Worm (Caenorhabditis elegans) whole organism, late embryonic: Measurements from ENCODE around the gene B0457.6.

Experiments used
- ceh-14 ChIP-seq: sonication (generic microtip); optimal IDR thresholded peaks from 2 replicates; lab custom pipeline; 2016; ENCODE audit warnings: missing genotype, missing genetic modification characterization, missing compliant biosample characterization
- ceh-19 ChIP-seq: fragments of 200-800 bp; sonication (Bioruptor generic); optimal IDR thresholded peaks from 2 replicates; lab custom pipeline; 2018; ENCODE audit warnings: mild to moderate bottlenecking, missing genetic modification characterization, missing compliant biosample characterization
- ceh-31 ChIP-seq: sonication (generic microtip); optimal IDR thresholded peaks from 2 replicates; lab custom pipeline; 2016; ENCODE audit warnings: missing genetic modification characterization, missing compliant biosample characterization
- ceh-34 ChIP-seq: sonication (generic microtip); optimal IDR thresholded peaks from 2 replicates; lab custom pipeline; 2016; ENCODE audit warnings: mild to moderate bottlenecking, missing genetic modification characterization, missing compliant biosample characterization
- ceh-6 ChIP-seq: fragments of 200-800 bp; sonication (Bioruptor generic); optimal IDR thresholded peaks from 2 replicates; lab custom pipeline; 2018; ENCODE audit warnings: mild to moderate bottlenecking, missing genetic modification characterization, missing compliant biosample characterization
- che-1 ChIP-seq: sonication (generic microtip); optimal IDR thresholded peaks from 2 replicates; lab custom pipeline; 2016; ENCODE audit warnings: mild to moderate bottlenecking, missing genetic modification characterization, missing compliant biosample characterization
- dve-1 ChIP-seq: sonication (generic microtip); optimal IDR thresholded peaks from 2 replicates; lab custom pipeline; 2017; ENCODE audit warnings: antibody characterized with exemption, mild to moderate bottlenecking, missing genetic modification characterization, missing compliant biosample characterization
- elt-2 ChIP-seq: sonication (generic microtip); optimal IDR thresholded peaks from 2 replicates; lab custom pipeline; 2016; ENCODE audit warnings: missing genetic modification reagents, missing genetic modification characterization, missing compliant biosample characterization
- fkh-6 ChIP-seq: sonication (generic microtip); optimal IDR thresholded peaks from 2 replicates; lab custom pipeline; 2016; ENCODE audit warnings: missing genetic modification characterization, missing compliant biosample characterization
- hlh-13 ChIP-seq: fragments of 200-800 bp; sonication (Bioruptor generic); optimal IDR thresholded peaks from 2 replicates; lab custom pipeline; 2018; ENCODE audit warnings: mild to moderate bottlenecking, missing genetic modification characterization, missing compliant biosample characterization
- hlh-15 ChIP-seq: sonication (generic microtip); optimal IDR thresholded peaks from 2 replicates; lab custom pipeline; 2016; ENCODE audit warnings: missing genetic modification characterization, missing compliant biosample characterization
- hlh-30 ChIP-seq: sonication (generic microtip); optimal IDR thresholded peaks from 2 replicates; lab custom pipeline; 2017; ENCODE audit warnings: antibody characterized with exemption, missing genetic modification characterization, missing compliant biosample characterization; ENCODE audit not compliant: insufficient read depth
- lim-6 ChIP-seq: sonication (generic microtip); optimal IDR thresholded peaks from 2 replicates; lab custom pipeline; 2016; ENCODE audit warnings: missing genetic modification characterization, missing compliant biosample characterization
- madf-2 ChIP-seq: sonication (generic microtip); optimal IDR thresholded peaks from 2 replicates; lab custom pipeline; 2017; ENCODE audit warnings: missing genetic modification characterization, missing compliant biosample characterization
- mec-3 ChIP-seq: sonication (generic microtip); optimal IDR thresholded peaks from 2 replicates; lab custom pipeline; 2016; ENCODE audit warnings: borderline replicate concordance, missing genetic modification characterization, missing compliant biosample characterization
- nhr-11 ChIP-seq: fragments of 150-350 bp; optimal IDR thresholded peaks from 2 replicates; lab custom pipeline; 2014; ENCODE audit warnings: missing biosample characterization, missing genetic modification characterization
- pha-4 ChIP-seq: fragments of 150-350 bp; optimal IDR thresholded peaks from 2 replicates; lab custom pipeline; 2018; ENCODE audit warnings: missing biosample characterization, missing genetic modification reagents, missing genetic modification characterization
- sox-2 ChIP-seq: fragments of 200-800 bp; sonication (Bioruptor generic); IDR thresholded peaks from 2 replicates; pipeline ENCODE4 v1.3.6; 2022; ENCODE audit warnings: missing genetic modification reagents, missing genetic modification characterization, missing compliant biosample characterization
- sox-4 ChIP-seq: sonication (generic microtip); optimal IDR thresholded peaks from 2 replicates; lab custom pipeline; 2017; ENCODE audit warnings: mild to moderate bottlenecking, missing genetic modification characterization, inconsistent platforms, missing compliant biosample characterization
- ttx-3 ChIP-seq: sonication (generic microtip); optimal IDR thresholded peaks from 2 replicates; lab custom pipeline; 2016; ENCODE audit warnings: missing genetic modification reagents, missing genetic modification characterization, missing compliant biosample characterization
- unc-55 ChIP-seq: sonication (generic microtip); optimal IDR thresholded peaks from 2 replicates; lab custom pipeline; 2017; ENCODE audit warnings: missing biosample characterization, missing genetic modification reagents, missing genetic modification characterization

The B0457.6 gene

DNA sequence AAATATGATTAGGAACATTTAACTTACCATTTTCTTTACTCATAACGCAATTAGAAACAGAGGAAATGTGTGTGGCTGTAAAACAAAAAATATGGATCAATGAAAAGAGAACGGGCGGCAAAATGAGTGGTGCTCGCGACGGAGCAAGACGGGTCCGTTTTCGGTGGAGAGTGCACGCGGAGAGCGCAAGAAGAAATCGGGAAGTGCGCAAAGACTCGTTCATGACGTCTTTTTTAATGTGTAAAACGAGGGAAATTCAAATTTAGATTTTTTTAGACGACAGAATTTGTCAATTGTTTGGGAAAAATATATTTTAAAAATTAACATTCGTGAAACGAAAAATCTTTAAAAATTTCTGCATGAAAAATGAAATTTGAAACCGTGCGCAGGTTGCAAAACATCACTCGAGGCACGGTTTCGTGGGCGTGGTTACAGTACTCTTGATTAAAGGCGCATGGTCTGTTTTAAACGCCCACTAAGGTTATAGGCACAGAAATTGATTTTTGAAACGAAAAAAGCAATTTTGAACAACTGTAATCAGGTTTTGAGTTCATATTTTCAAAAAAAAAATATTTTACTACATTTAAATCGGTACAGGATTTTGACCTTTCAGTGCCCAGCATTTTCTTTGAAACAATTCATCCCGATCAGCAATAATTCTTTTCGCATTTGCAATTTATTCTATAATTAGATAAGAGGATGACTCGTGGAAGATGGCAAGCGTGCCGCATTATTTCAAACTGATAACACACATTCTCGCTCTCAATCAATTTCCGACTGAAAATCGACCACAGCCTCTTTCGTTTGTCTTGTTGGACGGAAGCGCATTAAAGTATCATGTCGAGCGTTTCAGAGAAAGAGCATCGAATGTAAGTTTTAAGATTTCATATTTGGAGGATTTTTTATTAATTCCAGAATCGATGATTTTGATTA, 47.3 kb downstream of the B0457.6 start, which contains the start of the genes szy-20 and C18E9.5 (continued):
- TF ChIP-seq sox-2 (GFP tag; lab: Robert Waterston, UW), result no peak
- TF ChIP-seq dve-1 (tag; lab: Kevin White, UChicago), result peak; percentile 28
- no peak for TF ChIP-seq nhr-11 (tag; lab: Kevin White, UChicago)
- TF ChIP-seq sox-4 (tag; lab: Kevin White, UChicago), result no peak
- TF ChIP-seq ceh-19, result peak; percentile 34
- no peak for TF ChIP-seq ttx-3 (tag; lab: Kevin White, UChicago)
- no peak for TF ChIP-seq lim-6 (tag; lab: Kevin White, UChicago)
- TF ChIP-seq ceh-34 (tag; lab: Kevin White, UChicago), result peak; percentile 66
- TF ChIP-seq mec-3 (tag; lab: Kevin White, UChicago), result no peak
- peak; percentile 76 for TF ChIP-seq ceh-31 (tag; lab: Kevin White, UChicago)
- TF ChIP-seq hlh-15 (tag; lab: Kevin White, UChicago), result no peak
- no peak for TF ChIP-seq hlh-13
- no peak for TF ChIP-seq pha-4 (tag; lab: Kevin White, UChicago)
- TF ChIP-seq unc-55 (GFP tag; lab: Kevin White, UChicago), result no peak
- TF ChIP-seq fkh-6 (tag; lab: Kevin White, UChicago), result no peak
- TF ChIP-seq ceh-6 (GFP tag; lab: Kevin White, UChicago), result no peak
- peak; percentile 8 for TF ChIP-seq madf-2
- TF ChIP-seq ceh-14 (tag; lab: Kevin White, UChicago), result peak; percentile 38
- TF ChIP-seq, all 69 proteins: peak for 23

DNA sequence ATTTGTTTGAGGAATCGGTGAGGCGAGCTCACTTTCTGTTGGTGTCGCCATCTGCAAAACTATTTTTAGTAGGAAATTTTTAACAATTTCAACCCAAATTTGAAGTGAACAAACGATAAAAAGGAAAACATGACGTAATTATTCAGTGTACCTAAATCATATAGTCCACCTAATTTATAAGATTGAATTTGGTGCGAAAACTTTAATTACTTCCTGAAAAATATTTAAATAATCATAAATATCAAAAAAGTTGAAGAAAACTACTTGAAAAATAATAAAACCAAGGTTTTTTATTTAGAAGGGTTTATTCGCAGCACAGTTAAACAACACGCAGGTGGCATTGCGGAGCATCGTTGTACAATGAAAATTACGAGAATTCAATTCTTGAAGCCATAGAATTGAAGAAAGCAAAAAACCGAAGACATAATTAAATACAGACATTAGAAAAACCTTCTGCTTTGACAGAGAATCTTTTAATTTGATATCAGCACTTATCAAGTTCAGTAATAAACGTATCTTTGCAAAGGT, 51.4 kb downstream of the B0457.6 start, which contains the start of gene tomm-40:
Gene tomm-40 (minus strand): TSS at position 51 of the 528 bp plus-strand sequence.
- TF ChIP-seq elt-2 (tag; lab: Kevin White, UChicago), result peak; percentile 5
- no peak for TF ChIP-seq hlh-30 (tag; lab: Kevin White, UChicago)
- no peak for TF ChIP-seq che-1 (tag; lab: Kevin White, UChicago)
